Fruit fly (Drosophila melanogaster) whole organism, prepupa: ENCODE results near the gene CG1812.

Experiments
- CG32006 ChIP-seq: fragments of 200-800 bp; sonication (Bioruptor generic); optimal IDR thresholded peaks from 3 replicates; lab custom pipeline; 2017; ENCODE audit warnings: missing biosample characterization, mild to moderate bottlenecking, missing genetic modification characterization
- CG6792 ChIP-seq: fragments of 200-800 bp; sonication (Bioruptor generic); optimal IDR thresholded peaks from 3 replicates; lab custom pipeline; 2016; ENCODE audit warnings: missing biosample characterization, missing genetic modification characterization
- CG6854 ChIP-seq: fragments of 200-800 bp; sonication (Bioruptor generic); optimal IDR thresholded peaks from 2 replicates; lab custom pipeline; 2017; ENCODE audit warnings: missing biosample characterization, mild to moderate bottlenecking, missing genetic modification characterization
- CG7368 ChIP-seq: fragments of 200-800 bp; sonication (Bioruptor generic); optimal IDR thresholded peaks from 3 replicates; lab custom pipeline; 2016; ENCODE audit warnings: missing biosample characterization, missing genetic modification characterization
- CG8119 ChIP-seq: fragments of 200-800 bp; sonication (Bioruptor generic); IDR thresholded peaks from 3 replicates; pipeline ENCODE4 v1.3.6; 2022; ENCODE audit warnings: missing biosample characterization, missing genetic modification characterization
- Ets96B ChIP-seq: fragments of 200-800 bp; optimal IDR thresholded peaks from 2 replicates; lab custom pipeline; 2019; ENCODE audit warnings: missing biosample characterization, mild to moderate bottlenecking, missing genetic modification characterization, moderate library complexity
- Gug ChIP-seq: fragments of 200-800 bp; sonication (Bioruptor generic); IDR thresholded peaks from 2 replicates; pipeline ENCODE4 v1.3.6; 2022; ENCODE audit warnings: missing biosample characterization, missing genetic modification characterization

dm6 chrX:20470701-20471100 lies 40.6 kb upstream of the CG1812 start:
- TF ChIP-seq Gug (GFP tag; lab: Robert Waterston, UW), result no peak
- no peak for TF ChIP-seq CG6854 (GFP tag; lab: Kevin White, UChicago)
- no peak for TF ChIP-seq CG7368 (GFP tag; lab: Kevin White, UChicago)
- TF ChIP-seq Ets96B (tag; lab: Kevin White, UChicago), result no peak
- TF ChIP-seq CG6792 (GFP tag; lab: Kevin White, UChicago), result no peak
- TF ChIP-seq CG32006, result no peak
- TF ChIP-seq CG8119 (GFP tag; lab: Robert Waterston, UW), result no peak
